Worm (Caenorhabditis elegans) whole organism, young adult: ENCODE results near the gene math-3.

Source experiments
- B0019.2 ChIP-seq: fragments of 200-800 bp; sonication (Bioruptor generic); conservative IDR thresholded peaks from 2 replicates; pipeline ENCODE4 v1.3.6; 2022; ENCODE audit warnings: missing genetic modification reagents, missing genetic modification characterization, missing compliant biosample characterization
- B0035.1 ChIP-seq: sonication (generic microtip); optimal IDR thresholded peaks from 2 replicates; lab custom pipeline; 2016; ENCODE audit warnings: missing genetic modification characterization, mild to moderate bottlenecking, missing compliant biosample characterization, missing genotype, missing genetic modification reagents
- C06A6.2 ChIP-seq: fragments of 200-800 bp; sonication (Bioruptor generic); conservative IDR thresholded peaks from 2 replicates; pipeline ENCODE4 v1.3.6; 2022; ENCODE audit warnings: missing genetic modification characterization, missing compliant biosample characterization
- D2030.7 ChIP-seq: fragments of 200-800 bp; sonication (Bioruptor generic); IDR thresholded peaks from 2 replicates; pipeline ENCODE4 v1.3.6; 2022; ENCODE audit warnings: missing genetic modification reagents, missing genetic modification characterization, missing compliant biosample characterization
- F10E7.11 ChIP-seq: sonication (generic microtip); optimal IDR thresholded peaks from 2 replicates; lab custom pipeline; 2017; ENCODE audit warnings: mild to moderate bottlenecking, missing genetic modification characterization, moderate library complexity, missing compliant biosample characterization
- F23B12.7 ChIP-seq: sonication (generic microtip); optimal IDR thresholded peaks from 2 replicates; lab custom pipeline; 2017; ENCODE audit warnings: missing genetic modification characterization, mild to moderate bottlenecking, missing compliant biosample characterization, antibody characterized with exemption, moderate library complexity; ENCODE audit not compliant: insufficient read depth
- F57A8.1 ChIP-seq: fragments of 200-800 bp; sonication (Bioruptor generic); optimal IDR thresholded peaks from 2 replicates; lab custom pipeline; 2018; ENCODE audit warnings: mild to moderate bottlenecking, missing genetic modification characterization, moderate library complexity, missing compliant biosample characterization
- K11D2.4 ChIP-seq: fragments of 200-800 bp; sonication (Bioruptor generic); IDR thresholded peaks from 2 replicates; pipeline ENCODE4 v1.3.6; 2022; ENCODE audit warnings: missing genetic modification reagents, missing genetic modification characterization, missing compliant biosample characterization
- Y53F4B.3 ChIP-seq: fragments of 200-800 bp; sonication (Bioruptor generic); IDR thresholded peaks from 2 replicates; pipeline ENCODE4 v1.3.6; 2022; ENCODE audit warnings: missing genetic modification reagents, missing genetic modification characterization, missing compliant biosample characterization
- Y67H2A.10 ChIP-seq: fragments of 200-800 bp; sonication (Bioruptor generic); conservative IDR thresholded peaks from 2 replicates; pipeline ENCODE4 v1.3.6; 2022; ENCODE audit warnings: missing genetic modification reagents, missing genetic modification characterization, missing compliant biosample characterization
- Y79H2A.3 ChIP-seq: fragments of 200-800 bp; sonication (Bioruptor generic); conservative IDR thresholded peaks from 2 replicates; pipeline ENCODE4 v1.3.6; 2022; ENCODE audit warnings: missing genetic modification reagents, missing genetic modification characterization, missing compliant biosample characterization
- ZK185.1 ChIP-seq: sonication (generic microtip); optimal IDR thresholded peaks from 2 replicates; lab custom pipeline; 2016; ENCODE audit warnings: mild to moderate bottlenecking, missing genetic modification characterization, missing compliant biosample characterization; ENCODE audit not compliant: poor library complexity, severe bottlenecking
- aptf-3 ChIP-seq: fragments of 200-800 bp; sonication (Bioruptor generic); IDR thresholded peaks from 2 replicates; pipeline ENCODE4 v1.3.6; 2022; ENCODE audit warnings: missing genetic modification characterization, missing compliant biosample characterization
- attf-3 ChIP-seq: fragments of 200-800 bp; sonication (Bioruptor generic); conservative IDR thresholded peaks from 2 replicates; pipeline ENCODE4 v1.3.6; 2022; ENCODE audit warnings: missing genetic modification reagents, missing genetic modification characterization, missing compliant biosample characterization
- attf-5 ChIP-seq: fragments of 200-800 bp; sonication (Bioruptor generic); optimal IDR thresholded peaks from 2 replicates; lab custom pipeline; 2018; ENCODE audit warnings: mild to moderate bottlenecking, missing genetic modification characterization, missing compliant biosample characterization
- bed-1 ChIP-seq: fragments of 200-800 bp; sonication (Bioruptor generic); IDR thresholded peaks from 2 replicates; pipeline ENCODE4 v1.3.6; 2022; ENCODE audit warnings: missing genetic modification reagents, missing genetic modification characterization, missing compliant biosample characterization
- ccch-3 ChIP-seq: fragments of 200-800 bp; sonication (Bioruptor generic); optimal IDR thresholded peaks from 2 replicates; lab custom pipeline; 2018; ENCODE audit warnings: mild to moderate bottlenecking, missing genetic modification characterization, missing compliant biosample characterization
- cebp-2 ChIP-seq: fragments of 200-800 bp; sonication (Bioruptor generic); IDR thresholded peaks from 2 replicates; pipeline ENCODE4 v1.3.6; 2022; ENCODE audit warnings: missing genetic modification characterization, missing compliant biosample characterization
- ceh-100 ChIP-seq: fragments of 200-800 bp; sonication (Bioruptor generic); IDR thresholded peaks from 2 replicates; pipeline ENCODE4 v1.3.6; 2022; ENCODE audit warnings: missing genetic modification reagents, missing genetic modification characterization, missing compliant biosample characterization
- chd-7 ChIP-seq: sonication (generic microtip); optimal IDR thresholded peaks from 2 replicates; lab custom pipeline; 2016; ENCODE audit warnings: mild to moderate bottlenecking, missing genetic modification characterization, moderate library complexity, missing compliant biosample characterization
- die-1 ChIP-seq: sonication (generic microtip); optimal IDR thresholded peaks from 2 replicates; lab custom pipeline; 2016; ENCODE audit warnings: missing genotype, mild to moderate bottlenecking, missing genetic modification characterization, missing compliant biosample characterization
- hlh-12 ChIP-seq: sonication (generic microtip); optimal IDR thresholded peaks from 2 replicates; lab custom pipeline; 2016; ENCODE audit warnings: missing genetic modification characterization, missing compliant biosample characterization
- hmg-1.2 ChIP-seq: fragments of 200-800 bp; sonication (Bioruptor generic); IDR thresholded peaks from 2 replicates; pipeline ENCODE4 v1.3.6; 2022; ENCODE audit warnings: missing genetic modification reagents, missing genetic modification characterization, missing compliant biosample characterization
- hrde-1 ChIP-seq: sonication (generic microtip); optimal IDR thresholded peaks from 2 replicates; lab custom pipeline; 2016; ENCODE audit warnings: missing genetic modification characterization, mild to moderate bottlenecking, missing compliant biosample characterization, moderate library complexity, missing genotype, missing genetic modification reagents, borderline replicate concordance
- lag-1 ChIP-seq: fragments of 200-800 bp; sonication (Bioruptor generic); IDR thresholded peaks from 2 replicates; pipeline ENCODE4 v1.3.6; 2022; ENCODE audit warnings: missing genetic modification reagents, missing genetic modification characterization, missing compliant biosample characterization
- lin-35 ChIP-seq, 3 experiments: fragments of 150-350 bp in 2 of 3; sonication (generic microtip) in 1 of 3; optimal IDR thresholded peaks; 2 replicates each; lab custom pipeline; 2014 to 2018; ENCODE audit warnings: missing biosample characterization in 3 of 3, missing genetic modification characterization in 3 of 3, missing genetic modification reagents in 3 of 3
- lin-54 ChIP-seq: fragments of 200-800 bp; sonication (Bioruptor generic); optimal IDR thresholded peaks from 2 replicates; lab custom pipeline; 2018; ENCODE audit warnings: mild to moderate bottlenecking, missing genetic modification characterization, missing compliant biosample characterization
- lir-1 ChIP-seq: fragments of 200-800 bp; sonication (Bioruptor generic); conservative IDR thresholded peaks from 2 replicates; pipeline ENCODE4 v1.3.6; 2022; ENCODE audit warnings: missing genetic modification reagents, missing genetic modification characterization, missing compliant biosample characterization
- madf-10 ChIP-seq: sonication (generic microtip); optimal IDR thresholded peaks from 2 replicates; lab custom pipeline; 2016; ENCODE audit warnings: mild to moderate bottlenecking, missing genetic modification characterization, missing compliant biosample characterization
- madf-3 ChIP-seq: fragments of 200-800 bp; sonication (Bioruptor generic); IDR thresholded peaks from 2 replicates; pipeline ENCODE4 v1.3.6; 2022; ENCODE audit warnings: missing genetic modification reagents, missing genetic modification characterization, missing compliant biosample characterization
- mel-28 ChIP-seq: sonication (generic microtip); optimal IDR thresholded peaks from 2 replicates; lab custom pipeline; 2016; ENCODE audit warnings: borderline replicate concordance, mild to moderate bottlenecking, missing genetic modification characterization, missing compliant biosample characterization
- mes-4 ChIP-seq: sonication (generic microtip); optimal IDR thresholded peaks from 2 replicates; lab custom pipeline; 2016; ENCODE audit warnings: missing genotype, missing genetic modification characterization, missing compliant biosample characterization
- nfyb-1 ChIP-seq: fragments of 200-800 bp; sonication (Bioruptor generic); IDR thresholded peaks from 2 replicates; pipeline ENCODE4 v1.3.6; 2022; ENCODE audit warnings: missing genetic modification reagents, missing genetic modification characterization, missing compliant biosample characterization
- pbrm-1 ChIP-seq: fragments of 200-800 bp; sonication (Bioruptor generic); IDR thresholded peaks from 2 replicates; pipeline ENCODE4 v1.3.6; 2022; ENCODE audit warnings: missing genetic modification reagents, missing genetic modification characterization, missing compliant biosample characterization
- snpc-3.4 ChIP-seq: sonication (generic microtip); optimal IDR thresholded peaks from 2 replicates; lab custom pipeline; 2017; ENCODE audit warnings: missing genetic modification characterization, mild to moderate bottlenecking, missing compliant biosample characterization, antibody characterized with exemption, moderate library complexity, missing genotype, missing genetic modification reagents
- sptf-2 ChIP-seq: fragments of 200-800 bp; sonication (Bioruptor generic); optimal IDR thresholded peaks from 2 replicates; lab custom pipeline; 2018; ENCODE audit warnings: mild to moderate bottlenecking, missing genetic modification characterization, missing compliant biosample characterization
- tbp1 ChIP-seq: fragments of 200-800 bp; sonication (Bioruptor generic); optimal IDR thresholded peaks from 2 replicates; lab custom pipeline; 2018; ENCODE audit warnings: mild to moderate bottlenecking, missing genetic modification characterization, missing compliant biosample characterization
- unc-130 ChIP-seq: sonication (generic microtip); optimal IDR thresholded peaks from 2 replicates; lab custom pipeline; 2016; ENCODE audit warnings: missing genetic modification reagents, missing genetic modification characterization, missing compliant biosample characterization
- zim-3 ChIP-seq: sonication (generic microtip); optimal IDR thresholded peaks from 2 replicates; lab custom pipeline; 2017; ENCODE audit warnings: mild to moderate bottlenecking, missing genetic modification characterization, moderate library complexity, missing compliant biosample characterization
- ztf-18 ChIP-seq: sonication (generic microtip); optimal IDR thresholded peaks from 2 replicates; lab custom pipeline; 2016; ENCODE audit warnings: missing genotype, mild to moderate bottlenecking, missing genetic modification characterization, missing compliant biosample characterization
- ztf-25 ChIP-seq: fragments of 200-800 bp; sonication (Bioruptor generic); IDR thresholded peaks from 2 replicates; pipeline ENCODE4 v1.3.6; 2022; ENCODE audit warnings: missing genetic modification reagents, missing genetic modification characterization, missing compliant biosample characterization
- ztf-3 ChIP-seq: fragments of 200-800 bp; sonication (Bioruptor generic); optimal IDR thresholded peaks from 2 replicates; lab custom pipeline; 2018; ENCODE audit warnings: mild to moderate bottlenecking, missing genetic modification characterization, missing compliant biosample characterization
- ztf-6 ChIP-seq: fragments of 200-800 bp; sonication (Bioruptor generic); IDR thresholded peaks from 2 replicates; pipeline ENCODE4 v1.3.6; 2022; ENCODE audit warnings: missing genetic modification reagents, missing genetic modification characterization, missing compliant biosample characterization

The math-3 gene

ce11 chrII:1756582-1756981, 15.3 kb upstream of the math-3 start, which contains the start of gene fbxb-53:
Gene fbxb-53, plus strand, starts transcription at chrII:1756882.
- TF ChIP-seq Y67H2A.10 (no peak), lin-54 (no peak), die-1 (tag; lab: Kevin White, UChicago) (no peak), mel-28 (tag; lab: Kevin White, UChicago) (no peak), tbp1 (no peak), hlh-12 (tag; lab: Kevin White, UChicago) (no peak), unc-130 (GFP tag; lab: Kevin White, UChicago) (no peak), ztf-25 (GFP tag; lab: Robert Waterston, UW) (no peak), hmg-1.2 (GFP tag; lab: Robert Waterston, UW) (no peak)

- TF ChIP-seq madf-10 (no peak), aptf-3 (GFP tag; lab: Robert Waterston, UW) (no peak), pbrm-1 (GFP tag; lab: Robert Waterston, UW) (no peak), lir-1 (GFP tag; lab: Robert Waterston, UW) (no peak), chd-7 (tag; lab: Kevin White, UChicago) (no peak), die-1 (tag; lab: Kevin White, UChicago) (no peak), zim-3 (tag; lab: Kevin White, UChicago) (no peak), madf-3 (GFP tag; lab: Robert Waterston, UW) (no peak), ZK185.1 (no peak)
Observed at ce11 chrII:1757033-1757432, 14.9 kb upstream of the math-3 start, which contains the start of gene F36H5.10. Gene F36H5.10, plus strand, starts transcription at chrII:1757333.

DNA sequence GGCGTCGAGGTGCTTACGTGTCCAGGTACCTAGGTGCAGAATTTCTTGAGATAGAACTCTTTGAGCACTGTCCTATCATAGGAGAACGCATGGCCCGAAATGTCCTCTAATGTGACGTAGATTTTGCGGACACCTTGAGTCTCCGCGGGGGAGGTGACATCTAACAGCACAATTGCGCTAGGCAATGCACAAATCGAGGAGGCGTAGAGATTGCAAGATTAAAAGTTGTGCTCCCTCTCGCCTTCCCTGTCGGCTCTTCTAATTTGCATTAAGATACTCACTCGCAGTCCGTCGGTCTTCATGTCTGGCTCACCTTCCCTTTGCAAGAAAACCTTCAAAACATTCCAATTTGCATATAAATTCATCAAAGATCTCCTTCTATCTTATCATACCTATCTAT, 12.3 kb upstream of the math-3 start, which contains the start of gene F36H5.18:
F36H5.18 (plus strand) TSS at position 301 of the 400 bp plus-strand sequence.
- TF ChIP-seq sptf-2 (GFP tag; lab: Kevin White, UChicago) (no peak), snpc-3.4 (tag; lab: Kevin White, UChicago) (no peak), F57A8.1 (no peak), attf-3 (GFP tag; lab: Robert Waterston, UW) (no peak), F23B12.7 (no peak), B0019.2 (GFP tag; lab: Robert Waterston, UW) (no peak), F10E7.11 (tag; lab: Kevin White, UChicago) (no peak), lin-35 (GFP tag; optimal IDR thresholded peaks at IDR 0.05; lab: Kevin White, UChicago) (no peak), K11D2.4 (GFP tag; lab: Robert Waterston, UW) (no peak), bed-1 (no peak)

ce11 chrII:1761564-1761963, 10.3 kb upstream of the math-3 start, which contains the start of gene F36H5.4:
Gene F36H5.4, plus strand, starts transcription at chrII:1761864.
- no peak for TF ChIP-seq Y79H2A.3
- TF ChIP-seq ceh-100 (GFP tag; lab: Robert Waterston, UW) = no peak
- no peak for TF ChIP-seq ztf-18 (tag; lab: Kevin White, UChicago)

ce11 chrII:1763072-1763471, 8.8 kb upstream of the math-3 start, which contains the start of gene math-28:
Gene math-28, plus strand, starts transcription at chrII:1763372.
- TF ChIP-seq mes-4 (tag; lab: Kevin White, UChicago) (no peak), ztf-25 (GFP tag; lab: Robert Waterston, UW) (no peak), C06A6.2 (GFP tag; lab: Robert Waterston, UW) (no peak), cebp-2 (GFP tag; lab: Robert Waterston, UW) (no peak), hlh-12 (tag; lab: Kevin White, UChicago) (no peak), ztf-3 (GFP tag; lab: Kevin White, UChicago) (no peak), bed-1 (no peak), ccch-3 (GFP tag; lab: Kevin White, UChicago) (no peak), Y53F4B.3 (GFP tag; lab: Robert Waterston, UW) (no peak), ztf-6 (no peak), lag-1 (no peak), attf-5 (GFP tag; lab: Kevin White, UChicago) (no peak), nfyb-1 (GFP tag; lab: Robert Waterston, UW) (no peak), hmg-1.2 (GFP tag; lab: Robert Waterston, UW) (no peak), D2030.7 (no peak), K11D2.4 (GFP tag; lab: Robert Waterston, UW) (no peak), hrde-1 (no peak), B0035.1 (tag; lab: Kevin White, UChicago) (no peak)
